Worm (Caenorhabditis elegans) whole organism, late embryonic: Measurements from ENCODE around the gene cdf-2.

Source experiments
- C08G9.2 ChIP-seq: sonication (generic microtip); optimal IDR thresholded peaks from 2 replicates; lab custom pipeline; 2016; ENCODE audit warnings: mild to moderate bottlenecking, missing genetic modification characterization, moderate library complexity, missing compliant biosample characterization
- F13H6.1 ChIP-seq: sonication (generic microtip); optimal IDR thresholded peaks from 2 replicates; lab custom pipeline; 2016; ENCODE audit warnings: missing genetic modification characterization, missing compliant biosample characterization
- K02D7.2 ChIP-seq: sonication (generic microtip); optimal IDR thresholded peaks from 2 replicates; lab custom pipeline; 2017; ENCODE audit warnings: mild to moderate bottlenecking, missing genetic modification characterization, missing compliant biosample characterization
- T23F11.4 ChIP-seq: fragments of 200-800 bp; sonication (Bioruptor generic); optimal IDR thresholded peaks from 2 replicates; lab custom pipeline; 2018; ENCODE audit warnings: mild to moderate bottlenecking, missing genetic modification characterization, missing compliant biosample characterization
- Y22D7AL.16 ChIP-seq: sonication (generic microtip); optimal IDR thresholded peaks from 2 replicates; lab custom pipeline; 2016; ENCODE audit warnings: missing genetic modification characterization, missing compliant biosample characterization
- ceh-14 ChIP-seq: sonication (generic microtip); optimal IDR thresholded peaks from 2 replicates; lab custom pipeline; 2016; ENCODE audit warnings: missing genotype, missing genetic modification characterization, missing compliant biosample characterization
- ceh-18 ChIP-seq: sonication (generic microtip); optimal IDR thresholded peaks from 2 replicates; lab custom pipeline; 2016; ENCODE audit warnings: missing genetic modification characterization, missing compliant biosample characterization
- ceh-19 ChIP-seq: fragments of 200-800 bp; sonication (Bioruptor generic); optimal IDR thresholded peaks from 2 replicates; lab custom pipeline; 2018; ENCODE audit warnings: mild to moderate bottlenecking, missing genetic modification characterization, missing compliant biosample characterization
- ceh-24 ChIP-seq: sonication (generic microtip); optimal IDR thresholded peaks from 2 replicates; lab custom pipeline; 2016; ENCODE audit warnings: mild to moderate bottlenecking, missing genetic modification characterization, missing compliant biosample characterization
- ceh-30 ChIP-seq: fragments of 150-350 bp; optimal IDR thresholded peaks from 2 replicates; lab custom pipeline; 2014; ENCODE audit warnings: missing biosample characterization, missing genetic modification characterization
- ceh-31 ChIP-seq: sonication (generic microtip); optimal IDR thresholded peaks from 2 replicates; lab custom pipeline; 2016; ENCODE audit warnings: missing genetic modification characterization, missing compliant biosample characterization
- ceh-34 ChIP-seq: sonication (generic microtip); optimal IDR thresholded peaks from 2 replicates; lab custom pipeline; 2016; ENCODE audit warnings: mild to moderate bottlenecking, missing genetic modification characterization, missing compliant biosample characterization
- ceh-48 ChIP-seq: sonication (generic microtip); optimal IDR thresholded peaks from 2 replicates; lab custom pipeline; 2016; ENCODE audit warnings: missing genetic modification characterization, inconsistent platforms, missing compliant biosample characterization
- ceh-6 ChIP-seq: fragments of 200-800 bp; sonication (Bioruptor generic); optimal IDR thresholded peaks from 2 replicates; lab custom pipeline; 2018; ENCODE audit warnings: mild to moderate bottlenecking, missing genetic modification characterization, missing compliant biosample characterization
- ceh-9 ChIP-seq: sonication (generic microtip); optimal IDR thresholded peaks from 2 replicates; lab custom pipeline; 2016; ENCODE audit warnings: mild to moderate bottlenecking, missing genetic modification characterization, inconsistent platforms, missing compliant biosample characterization
- dve-1 ChIP-seq: sonication (generic microtip); optimal IDR thresholded peaks from 2 replicates; lab custom pipeline; 2017; ENCODE audit warnings: antibody characterized with exemption, mild to moderate bottlenecking, missing genetic modification characterization, missing compliant biosample characterization
- elt-2 ChIP-seq: sonication (generic microtip); optimal IDR thresholded peaks from 2 replicates; lab custom pipeline; 2016; ENCODE audit warnings: missing genetic modification reagents, missing genetic modification characterization, missing compliant biosample characterization
- elt-4 ChIP-seq: sonication (generic microtip); optimal IDR thresholded peaks from 2 replicates; lab custom pipeline; 2016; ENCODE audit warnings: missing genetic modification characterization, missing compliant biosample characterization
- ets-4 ChIP-seq: sonication (generic microtip); optimal IDR thresholded peaks from 2 replicates; lab custom pipeline; 2016; ENCODE audit warnings: missing genetic modification characterization, missing compliant biosample characterization
- eyg-1 ChIP-seq: sonication (generic microtip); optimal IDR thresholded peaks from 2 replicates; lab custom pipeline; 2016; ENCODE audit warnings: missing genotype, missing genetic modification characterization, missing compliant biosample characterization
- fkh-10 ChIP-seq: fragments of 150-350 bp; optimal IDR thresholded peaks from 2 replicates; lab custom pipeline; 2014; ENCODE audit warnings: missing biosample characterization, missing genetic modification reagents, missing genetic modification characterization
- gmeb-2 ChIP-seq: sonication (generic microtip); optimal IDR thresholded peaks from 2 replicates; lab custom pipeline; 2016; ENCODE audit warnings: missing genetic modification characterization, inconsistent platforms, missing compliant biosample characterization
- hlh-15 ChIP-seq: sonication (generic microtip); optimal IDR thresholded peaks from 2 replicates; lab custom pipeline; 2016; ENCODE audit warnings: missing genetic modification characterization, missing compliant biosample characterization
- hlh-6 ChIP-seq: sonication (generic microtip); optimal IDR thresholded peaks from 2 replicates; lab custom pipeline; 2016; ENCODE audit warnings: missing genotype, missing genetic modification characterization, missing compliant biosample characterization
- hlh-8 ChIP-seq: sonication (generic microtip); optimal IDR thresholded peaks from 2 replicates; lab custom pipeline; 2016; ENCODE audit warnings: missing genotype, missing genetic modification characterization, missing compliant biosample characterization
- lim-6 ChIP-seq: sonication (generic microtip); optimal IDR thresholded peaks from 2 replicates; lab custom pipeline; 2016; ENCODE audit warnings: missing genetic modification characterization, missing compliant biosample characterization
- lin-11 ChIP-seq: fragments of 200-800 bp; sonication (Bioruptor generic); optimal IDR thresholded peaks from 2 replicates; lab custom pipeline; 2018; ENCODE audit warnings: mild to moderate bottlenecking, missing genetic modification characterization, missing compliant biosample characterization
- madf-2 ChIP-seq: sonication (generic microtip); optimal IDR thresholded peaks from 2 replicates; lab custom pipeline; 2017; ENCODE audit warnings: missing genetic modification characterization, missing compliant biosample characterization
- mec-3 ChIP-seq: sonication (generic microtip); optimal IDR thresholded peaks from 2 replicates; lab custom pipeline; 2016; ENCODE audit warnings: borderline replicate concordance, missing genetic modification characterization, missing compliant biosample characterization
- nfya-1 ChIP-seq: sonication (generic microtip); optimal IDR thresholded peaks from 2 replicates; lab custom pipeline; 2017; ENCODE audit warnings: missing genetic modification characterization, mild to moderate bottlenecking, missing compliant biosample characterization, antibody characterized with exemption, moderate library complexity
- npax-4 ChIP-seq: sonication (generic microtip); optimal IDR thresholded peaks from 2 replicates; lab custom pipeline; 2016; ENCODE audit warnings: missing genetic modification characterization, missing compliant biosample characterization
- odd-2 ChIP-seq: sonication (generic microtip); optimal IDR thresholded peaks from 2 replicates; lab custom pipeline; 2017; ENCODE audit warnings: antibody characterized with exemption, mild to moderate bottlenecking, missing genetic modification characterization, missing compliant biosample characterization
- pag-3 ChIP-seq: sonication (generic microtip); optimal IDR thresholded peaks from 2 replicates; lab custom pipeline; 2016; ENCODE audit warnings: missing compliant biosample characterization, missing genetic modification characterization, borderline replicate concordance
- pax-1 ChIP-seq: fragments of 150-350 bp; optimal IDR thresholded peaks from 2 replicates; lab custom pipeline; 2014; ENCODE audit warnings: missing biosample characterization, missing genetic modification characterization
- pha-4 ChIP-seq: fragments of 150-350 bp; optimal IDR thresholded peaks from 2 replicates; lab custom pipeline; 2018; ENCODE audit warnings: missing biosample characterization, missing genetic modification reagents, missing genetic modification characterization
- ref-2 ChIP-seq: sonication (generic microtip); optimal IDR thresholded peaks from 2 replicates; lab custom pipeline; 2016; ENCODE audit warnings: missing genetic modification characterization, missing compliant biosample characterization
- rnt-1 ChIP-seq: sonication (generic microtip); optimal IDR thresholded peaks from 2 replicates; lab custom pipeline; 2016; ENCODE audit warnings: missing genetic modification characterization, missing compliant biosample characterization
- sdc-2 ChIP-seq: sonication (generic microtip); optimal IDR thresholded peaks from 2 replicates; lab custom pipeline; 2016; ENCODE audit warnings: missing genotype, missing genetic modification characterization, missing compliant biosample characterization
- sox-2 ChIP-seq: fragments of 200-800 bp; sonication (Bioruptor generic); IDR thresholded peaks from 2 replicates; pipeline ENCODE4 v1.3.6; 2022; ENCODE audit warnings: missing genetic modification reagents, missing genetic modification characterization, missing compliant biosample characterization
- sox-4 ChIP-seq: sonication (generic microtip); optimal IDR thresholded peaks from 2 replicates; lab custom pipeline; 2017; ENCODE audit warnings: mild to moderate bottlenecking, missing genetic modification characterization, inconsistent platforms, missing compliant biosample characterization
- tbx-2 ChIP-seq: sonication (generic microtip); optimal IDR thresholded peaks from 2 replicates; lab custom pipeline; 2016; ENCODE audit warnings: missing genetic modification characterization, missing compliant biosample characterization
- tbx-7 ChIP-seq: sonication (generic microtip); optimal IDR thresholded peaks from 2 replicates; lab custom pipeline; 2016; ENCODE audit warnings: missing genotype, missing genetic modification characterization, missing compliant biosample characterization
- unc-3 ChIP-seq, 2 experiments: fragments of 200-800 bp in 1 of 2; sonication (Bioruptor generic) in 1 of 2; sonication (generic microtip) in 1 of 2; conservative IDR thresholded peaks in 1 of 2; optimal IDR thresholded peaks in 1 of 2; 2 replicates each; pipeline versions ENCODE4 v1.3.6 to Lab custom; 2016 to 2022; ENCODE audit warnings: missing compliant biosample characterization in 2 of 2, missing genetic modification characterization in 2 of 2, missing genetic modification reagents in 1 of 2
- unc-42 ChIP-seq: sonication (generic microtip); optimal IDR thresholded peaks from 2 replicates; lab custom pipeline; 2016; ENCODE audit warnings: missing genotype, missing genetic modification characterization, missing compliant biosample characterization
- unc-55 ChIP-seq: sonication (generic microtip); optimal IDR thresholded peaks from 2 replicates; lab custom pipeline; 2017; ENCODE audit warnings: missing biosample characterization, missing genetic modification reagents, missing genetic modification characterization
- unc-86 ChIP-seq: sonication (generic microtip); optimal IDR thresholded peaks from 2 replicates; lab custom pipeline; 2016; ENCODE audit warnings: missing genetic modification characterization, missing compliant biosample characterization
- zip-5 ChIP-seq: sonication (generic microtip); optimal IDR thresholded peaks from 2 replicates; lab custom pipeline; 2016; ENCODE audit warnings: missing genetic modification characterization, missing compliant biosample characterization
- ztf-16 ChIP-seq: sonication (generic microtip); optimal IDR thresholded peaks from 2 replicates; lab custom pipeline; 2017; ENCODE audit warnings: missing genetic modification characterization, missing compliant biosample characterization

The cdf-2 gene

DNA sequence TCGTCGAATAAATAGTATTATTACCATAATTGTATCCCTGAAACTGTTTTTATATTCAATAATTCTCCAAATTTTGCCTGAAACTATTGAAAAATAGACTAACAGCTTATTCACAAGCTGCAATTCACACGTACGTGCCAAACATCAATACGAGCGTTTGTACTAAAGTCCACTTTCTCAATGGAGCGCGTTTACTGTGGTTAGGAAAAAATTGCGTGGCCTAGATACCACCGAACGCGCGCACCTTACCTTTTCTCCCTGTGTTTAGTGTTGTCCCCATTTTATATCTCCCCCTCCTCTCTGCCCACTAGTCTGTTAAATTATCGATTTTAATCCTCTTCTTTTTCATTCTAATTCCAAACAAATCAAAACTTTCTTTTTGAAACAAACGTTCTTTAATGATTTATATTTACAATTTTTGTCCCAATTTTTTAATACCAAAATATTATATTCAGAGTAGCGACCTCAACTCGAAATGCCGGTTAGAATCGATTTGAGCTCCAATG, 12.4 kb downstream of the cdf-2 start, which contains the start of the genes T18D3.9 and T18D3.1:
Gene T18D3.9 (minus strand): TSS at position 168 of the 506 bp plus-strand sequence.
Gene T18D3.1 (plus strand): TSS at position 456 of the 506 bp plus-strand sequence.
- TF ChIP-seq ceh-18 (tag; lab: Kevin White, UChicago): no peak
- TF ChIP-seq fkh-10 (GFP tag; lab: Kevin White, UChicago): no peak
- peak; percentile 36 for TF ChIP-seq ceh-48 (tag; lab: Kevin White, UChicago)
- no peak for TF ChIP-seq zip-5 (tag; lab: Kevin White, UChicago)
- no peak for TF ChIP-seq gmeb-2
- peak; percentile 42 for TF ChIP-seq ceh-31 (tag; lab: Kevin White, UChicago)
- TF ChIP-seq ref-2: peak; percentile 33
- TF ChIP-seq nfya-1: peak; percentile 16
- peak; percentile 30 for TF ChIP-seq tbx-2 (tag; lab: Kevin White, UChicago)
- TF ChIP-seq pax-1 (tag; lab: Kevin White, UChicago): no peak
- TF ChIP-seq K02D7.2 (tag; lab: Kevin White, UChicago): no peak

DNA sequence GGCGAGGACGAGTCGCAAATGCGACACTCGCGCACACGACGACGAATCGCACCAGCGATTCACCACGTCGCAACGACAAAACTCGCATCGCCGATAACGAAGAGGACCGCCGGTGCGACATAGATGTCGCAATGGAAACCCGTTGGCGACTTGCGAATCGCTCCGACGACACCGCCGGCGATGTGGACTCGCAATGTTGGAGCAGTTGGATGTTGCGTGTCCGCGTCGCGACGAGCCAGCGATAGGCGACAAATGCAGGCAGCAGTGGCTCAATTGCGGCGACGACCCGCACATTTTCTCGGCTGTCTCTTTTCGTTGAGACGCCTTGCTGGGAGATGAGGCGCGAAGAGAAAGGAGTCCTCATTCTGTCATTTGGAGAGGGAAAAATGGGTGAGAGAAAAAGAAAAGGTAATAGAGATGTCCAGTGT, 14.6 kb downstream of the cdf-2 start:
- TF ChIP-seq dve-1 (peak; percentile 39), unc-55 (GFP tag; lab: Kevin White, UChicago) (peak; percentile 44), ceh-48 (tag; lab: Kevin White, UChicago) (peak; percentile 3), sdc-2 (tag; lab: Kevin White, UChicago) (peak; percentile 80), zip-5 (tag; lab: Kevin White, UChicago) (no peak), ceh-14 (tag; lab: Kevin White, UChicago) (peak; percentile 59), ceh-6 (GFP tag; lab: Kevin White, UChicago) (peak; percentile 25), ceh-9 (tag; lab: Kevin White, UChicago) (no peak), npax-4 (tag; lab: Kevin White, UChicago) (no peak), madf-2 (tag; lab: Kevin White, UChicago) (peak; percentile 99), hlh-15 (tag; lab: Kevin White, UChicago) (no peak), ceh-19 (peak; percentile 26), unc-86 (tag; lab: Kevin White, UChicago) (no peak), Y22D7AL.16 (tag; lab: Kevin White, UChicago) (no peak), eyg-1 (tag; lab: Kevin White, UChicago) (no peak), gmeb-2 (peak; percentile 30), unc-42 (tag; lab: Kevin White, UChicago) (peak; percentile 44), ceh-30 (no peak), pag-3 (no peak), ets-4 (tag; lab: Kevin White, UChicago) (peak; percentile 19), ceh-24 (no peak), C08G9.2 (tag; lab: Kevin White, UChicago) (peak; percentile 8), tbx-7 (tag; lab: Kevin White, UChicago) (no peak), T23F11.4 (GFP tag; lab: Kevin White, UChicago) (no peak), fkh-10 (GFP tag; lab: Kevin White, UChicago) (no peak), elt-2 (tag; lab: Kevin White, UChicago) (peak; percentile 34), F13H6.1 (peak; percentile 56), ztf-16 (tag; lab: Kevin White, UChicago) (no peak), ceh-31 (tag; lab: Kevin White, UChicago) (peak; percentile 63), lin-11 (tag; lab: Kevin White, UChicago) (no peak), lim-6 (tag; lab: Kevin White, UChicago) (peak; percentile 42), ceh-34 (tag; lab: Kevin White, UChicago) (peak; percentile 44), rnt-1 (tag; lab: Kevin White, UChicago) (peak; percentile 54), elt-4 (tag; lab: Kevin White, UChicago) (peak; percentile 24), mec-3 (tag; lab: Kevin White, UChicago) (no peak), hlh-6 (tag; lab: Kevin White, UChicago) (peak; percentile 59), unc-3 (GFP tag; conservative IDR thresholded peaks at IDR 0.05; lab: Robert Waterston, UW) (no peak), unc-3 (tag; optimal IDR thresholded peaks at IDR 0.05; lab: Kevin White, UChicago) (no peak), pax-1 (tag; lab: Kevin White, UChicago) (no peak), pha-4 (tag; lab: Kevin White, UChicago) (no peak), tbx-2 (tag; lab: Kevin White, UChicago) (peak; percentile 82), sox-4 (tag; lab: Kevin White, UChicago) (no peak), odd-2 (tag; lab: Kevin White, UChicago) (no peak), sox-2 (GFP tag; lab: Robert Waterston, UW) (no peak), hlh-8 (tag; lab: Kevin White, UChicago) (peak; percentile 24), ceh-18 (tag; lab: Kevin White, UChicago) (peak; percentile 57), ref-2 (peak; percentile 80)
